Fruit fly (Drosophila melanogaster): Measurements from ENCODE around the gene Grip.

The Grip gene

dm6 chrX:6003830-6004229 lies 37.8 kb downstream of the Grip start (continued):
- TF ChIP-seq Dad (GFP tag; optimal IDR thresholded peaks at IDR 0.05) (no peak), eve (GFP tag; optimal IDR thresholded peaks at IDR 0.05) (no peak), pnt (GFP tag; optimal IDR thresholded peaks at IDR 0.05) (no peak), CG12155 (GFP tag; optimal IDR thresholded peaks at IDR 0.05) (no peak), prd (optimal IDR thresholded peaks at IDR 0.05) (no peak), prd (GFP tag; IDR thresholded peaks at IDR 0.05) (no peak), Dbx (GFP tag; IDR thresholded peaks at IDR 0.05) (no peak), CG10267 (tag; optimal IDR thresholded peaks at IDR 0.05) (no peak), Mad (GFP tag; optimal IDR thresholded peaks at IDR 0.05) (no peak), wdn (GFP tag; IDR thresholded peaks at IDR 0.05) (no peak), nmo (GFP tag; optimal IDR thresholded peaks at IDR 0.05) (no peak), CG14667 (GFP tag; IDR thresholded peaks at IDR 0.05) (no peak), Hand (GFP tag; optimal IDR thresholded peaks at IDR 0.05) (no peak), eyg (GFP tag; optimal IDR thresholded peaks at IDR 0.05) (no peak), scrt (GFP tag; optimal IDR thresholded peaks at IDR 0.05) (no peak), CG18764 (GFP tag; optimal IDR thresholded peaks at IDR 0.05) (no peak), ro (GFP tag; IDR thresholded peaks at IDR 0.05) (no peak), NC2α (GFP tag; optimal IDR thresholded peaks at IDR 0.05) (no peak), lmd (GFP tag; IDR thresholded peaks at IDR 0.05) (0 out of 2 replicates have a peak, but pooled peaks have one; percentile 9), Aef1 (GFP tag; IDR thresholded peaks at IDR 0.05) (no peak), Bteb2 (GFP tag; optimal IDR thresholded peaks at IDR 0.05) (no peak), dmrt11E (tag; optimal IDR thresholded peaks at IDR 0.05) (peak; percentile 16), CG9437 (GFP tag; optimal IDR thresholded peaks at IDR 0.05) (no peak), br (optimal IDR thresholded peaks at IDR 0.05) (no peak), CG13624 (GFP tag; optimal IDR thresholded peaks at IDR 0.05) (no peak), ara (GFP tag; IDR thresholded peaks at IDR 0.05) (peak; percentile 23; the same call in 1 of the 2 replicates), dan (GFP tag; IDR thresholded peaks at IDR 0.05) (no peak), vfl (GFP tag; optimal IDR thresholded peaks at IDR 0.05) (no peak), CG9817 (tag; optimal IDR thresholded peaks at IDR 0.05) (no peak), CG11398 (GFP tag; optimal IDR thresholded peaks at IDR 0.05) (no peak), ind (GFP tag; optimal IDR thresholded peaks at IDR 0.05) (no peak), pfk (GFP tag; optimal IDR thresholded peaks at IDR 0.05) (no peak), en (GFP tag; optimal IDR thresholded peaks at IDR 0.05) (no peak), gcm (GFP tag; optimal IDR thresholded peaks at IDR 0.05) (no peak), CG13775 (GFP tag; optimal IDR thresholded peaks at IDR 0.05) (no peak), CG15601 (tag; optimal IDR thresholded peaks at IDR 0.05) (no peak), gsb (GFP tag; IDR thresholded peaks at IDR 0.05) (no peak), Sry-β (GFP tag; optimal IDR thresholded peaks at IDR 0.05) (no peak), MTF-1 (GFP tag; optimal IDR thresholded peaks at IDR 0.05; ENCODE audit: borderline replicate concordance) (no peak), Side (GFP tag; optimal IDR thresholded peaks at IDR 0.05) (no peak), kay (GFP tag; optimal IDR thresholded peaks at IDR 0.05) (no peak), CG16863 (GFP tag; optimal IDR thresholded peaks at IDR 0.05) (no peak), Lhr (GFP tag; optimal IDR thresholded peaks at IDR 0.05) (no peak), gsb-n (tag; optimal IDR thresholded peaks at IDR 0.05) (peak; percentile 5), CG18476 (GFP tag; optimal IDR thresholded peaks at IDR 0.05) (no peak), kni (GFP tag; optimal IDR thresholded peaks at IDR 0.05) (no peak), Rfx (GFP tag; IDR thresholded peaks at IDR 0.05) (no peak), ac (GFP tag; optimal IDR thresholded peaks at IDR 0.05) (no peak), Dek (tag; optimal IDR thresholded peaks at IDR 0.05) (no peak), tna (GFP tag; IDR thresholded peaks at IDR 0.05; ENCODE audit: partially characterized antibody) (no peak), CG3838 (GFP tag; optimal IDR thresholded peaks at IDR 0.05) (no peak), Dref (GFP tag; IDR thresholded peaks at IDR 0.05) (no peak), CG11723 (GFP tag; optimal IDR thresholded peaks at IDR 0.05) (no peak)
